Fruit fly (Drosophila melanogaster) whole organism, embryonic: ENCODE measurements around the gene CG10660.

Experiments
- Antp ChIP-seq: fragments of 200-800 bp; sonication (Bioruptor generic); optimal IDR thresholded peaks from 3 replicates; lab custom pipeline; 2016; ENCODE audit warnings: missing biosample characterization, missing genetic modification characterization
- C15 ChIP-seq: fragments of 200-800 bp; sonication (Bioruptor generic); IDR thresholded peaks from 3 replicates; pipeline ENCODE4 v1.3.6; 2022; ENCODE audit warnings: missing biosample characterization, missing genetic modification characterization
- CG10147 ChIP-seq: fragments of 200-800 bp; sonication (Bioruptor generic); optimal IDR thresholded peaks from 2 replicates; lab custom pipeline; 2019; ENCODE audit warnings: missing biosample characterization, mild to moderate bottlenecking, missing genetic modification characterization, moderate library complexity
- CG10565 ChIP-seq: fragments of 200-800 bp; sonication (Bioruptor generic); optimal IDR thresholded peaks from 3 replicates; lab custom pipeline; 2016; ENCODE audit warnings: missing biosample characterization, mild to moderate bottlenecking, missing genetic modification characterization
- CG14441 ChIP-seq: fragments of 200-800 bp; sonication (Bioruptor generic); IDR thresholded peaks from 2 replicates; pipeline ENCODE4 v1.3.6; 2022; ENCODE audit warnings: missing biosample characterization, missing genetic modification characterization
- CG14860 ChIP-seq: fragments of 200-800 bp; sonication (Bioruptor generic); IDR thresholded peaks from 3 replicates; pipeline ENCODE4 v1.3.6; 2022; ENCODE audit warnings: missing biosample characterization, missing genetic modification characterization; ENCODE audit not compliant: partially characterized antibody
- CG14965 ChIP-seq: fragments of 200-800 bp; sonication (Bioruptor generic); optimal IDR thresholded peaks from 2 replicates; lab custom pipeline; 2016; ENCODE audit warnings: missing biosample characterization, missing genetic modification characterization, borderline replicate concordance
- CG15479 ChIP-seq: fragments of 200-800 bp; sonication (Bioruptor generic); optimal IDR thresholded peaks from 3 replicates; lab custom pipeline; 2019; ENCODE audit warnings: missing biosample characterization, mild to moderate bottlenecking, missing genetic modification characterization, moderate library complexity
- CG18011 ChIP-seq: fragments of 200-800 bp; sonication (Bioruptor generic); optimal IDR thresholded peaks from 2 replicates; lab custom pipeline; 2017; ENCODE audit warnings: missing biosample characterization, missing genetic modification characterization, mild to moderate bottlenecking, moderate library complexity, missing genotype
- CG3163 ChIP-seq: fragments of 200-800 bp; sonication (Bioruptor generic); optimal IDR thresholded peaks from 3 replicates; lab custom pipeline; 2016; ENCODE audit warnings: missing biosample characterization, missing genetic modification characterization
- CG32772 ChIP-seq: fragments of 200-800 bp; sonication (Bioruptor generic); IDR thresholded peaks from 2 replicates; pipeline ENCODE4 v1.3.6; 2022; ENCODE audit warnings: missing biosample characterization, missing genetic modification characterization
- CG3726 ChIP-seq: fragments of 200-800 bp; sonication (Bioruptor generic); IDR thresholded peaks from 3 replicates; pipeline ENCODE4, ENCODE4 v1.3.6; 2022; ENCODE audit warnings: missing biosample characterization, missing genetic modification characterization
- CG6175 ChIP-seq: fragments of 200-800 bp; sonication (Bioruptor generic); IDR thresholded peaks from 3 replicates; pipeline ENCODE4 v1.3.6; 2022; ENCODE audit warnings: missing biosample characterization, missing genetic modification characterization
- CG6683 ChIP-seq: fragments of 200-800 bp; sonication (Bioruptor generic); optimal IDR thresholded peaks from 2 replicates; lab custom pipeline; 2017; ENCODE audit warnings: missing biosample characterization, mild to moderate bottlenecking, missing genetic modification characterization, missing genetic modification reagents
- CG7963 ChIP-seq: fragments of 200-800 bp; sonication (Bioruptor generic); IDR thresholded peaks from 3 replicates; pipeline ENCODE4 v1.3.6; 2022; ENCODE audit warnings: missing biosample characterization, missing genetic modification characterization; ENCODE audit not compliant: partially characterized antibody
- CG8290 ChIP-seq, 3 experiments: fragments of 200-800 bp; sonication (Bioruptor generic); optimal IDR thresholded peaks; 2 replicates each; lab custom pipeline; 2016 to 2019; ENCODE audit warnings: missing biosample characterization in 3 of 3, missing genetic modification characterization in 3 of 3, mild to moderate bottlenecking in 2 of 3, moderate library complexity in 1 of 3
- D ChIP-seq, 2 experiments: fragments of 200-800 bp in 1 of 2; fragments of >200 bp in 1 of 2; sonication (Bioruptor generic) in 1 of 2; optimal IDR thresholded peaks; 2 replicates in 1 of 2; 3 replicates in 1 of 2; lab custom pipeline; 2017; ENCODE audit warnings: mild to moderate bottlenecking in 1 of 2, missing biosample characterization in 1 of 2, missing genetic modification characterization in 1 of 2, missing genetic modification reagents in 1 of 2
- Eip74EF ChIP-seq, 2 experiments: fragments of 200-800 bp in 1 of 2; fragments of >200 bp in 1 of 2; sonication (Bioruptor generic) in 1 of 2; optimal IDR thresholded peaks; 2 replicates each; lab custom pipeline; 2017 to 2019; ENCODE audit warnings: missing biosample characterization in 2 of 2, missing genetic modification characterization in 2 of 2, mild to moderate bottlenecking in 1 of 2, moderate library complexity in 1 of 2
- H2.0 ChIP-seq: fragments of 200-800 bp; sonication (Bioruptor generic); IDR thresholded peaks from 2 replicates; pipeline ENCODE4 v1.3.6; 2022; ENCODE audit warnings: missing biosample characterization, missing genetic modification characterization
- HLH4C ChIP-seq: fragments of 200-800 bp; sonication (Bioruptor generic); IDR thresholded peaks from 3 replicates; pipeline ENCODE4 v1.3.6; 2022; ENCODE audit warnings: missing biosample characterization, missing genetic modification characterization; ENCODE audit not compliant: partially characterized antibody
- HLHmδ ChIP-seq: fragments of 200-800 bp; sonication (Bioruptor generic); optimal IDR thresholded peaks from 2 replicates; lab custom pipeline; 2018; ENCODE audit warnings: missing biosample characterization, mild to moderate bottlenecking, missing genetic modification characterization, moderate library complexity
- Med ChIP-seq: fragments of 200-800 bp; sonication (Bioruptor generic); peaks from one replicate; lab custom pipeline; 2016; ENCODE audit warnings: missing biosample characterization, missing genetic modification characterization, mild to moderate bottlenecking, inconsistent platforms, moderate library complexity
- Sox100B ChIP-seq: fragments of 200-800 bp; sonication (Bioruptor generic); optimal IDR thresholded peaks from 3 replicates; lab custom pipeline; 2018; ENCODE audit warnings: missing biosample characterization, mild to moderate bottlenecking, missing genetic modification characterization
- Sry-β ChIP-seq: fragments of 200-800 bp; sonication (Bioruptor generic); optimal IDR thresholded peaks from 2 replicates; lab custom pipeline; 2018; ENCODE audit warnings: missing biosample characterization, mild to moderate bottlenecking, missing genetic modification characterization, moderate library complexity
- Stat92E ChIP-seq, 3 experiments: fragments of >200 bp in 2 of 3; fragments of 200-800 bp in 1 of 3; sonication (Bioruptor generic) in 1 of 3; optimal IDR thresholded peaks; 2 replicates each; lab custom pipeline; 2017 to 2019; ENCODE audit warnings: missing biosample characterization in 3 of 3, missing genetic modification characterization in 3 of 3, mild to moderate bottlenecking in 1 of 3, moderate library complexity in 1 of 3
- Trl ChIP-seq, 3 experiments: fragments of >200 bp in 2 of 3; fragments of 200-800 bp in 1 of 3; sonication (Bioruptor generic) in 1 of 3; optimal IDR thresholded peaks; 2 replicates in 1 of 3; 3 replicates in 2 of 3; lab custom pipeline; 2016 to 2017; ENCODE audit warnings: missing biosample characterization in 1 of 3, missing genetic modification characterization in 1 of 3
- ac ChIP-seq: fragments of 200-800 bp; sonication (Bioruptor generic); optimal IDR thresholded peaks from 3 replicates; lab custom pipeline; 2017; ENCODE audit warnings: missing biosample characterization, mild to moderate bottlenecking, missing genetic modification characterization
- crc ChIP-seq: fragments of 200-800 bp; sonication (Bioruptor generic); optimal IDR thresholded peaks from 2 replicates; lab custom pipeline; 2016; ENCODE audit warnings: missing biosample characterization, missing genetic modification characterization
- dan ChIP-seq: fragments of 200-800 bp; sonication (Bioruptor generic); IDR thresholded peaks from 2 replicates; pipeline ENCODE4 v1.3.6; 2022; ENCODE audit warnings: missing biosample characterization, missing genetic modification characterization
- emc ChIP-seq: fragments of 200-800 bp; sonication (Bioruptor generic); optimal IDR thresholded peaks from 2 replicates; lab custom pipeline; 2016; ENCODE audit warnings: missing biosample characterization, missing genetic modification characterization
- exex ChIP-seq: fragments of 200-800 bp; sonication (Bioruptor generic); optimal IDR thresholded peaks from 4 replicates; lab custom pipeline; 2018; ENCODE audit warnings: missing biosample characterization, mild to moderate bottlenecking, missing genetic modification characterization, moderate library complexity
- gem ChIP-seq: fragments of 200-800 bp; sonication (Bioruptor generic); optimal IDR thresholded peaks from 2 replicates; lab custom pipeline; 2019; ENCODE audit warnings: missing biosample characterization, mild to moderate bottlenecking, missing genetic modification characterization, moderate library complexity
- hkb ChIP-seq, 2 experiments: fragments of 200-800 bp in 1 of 2; fragments of >200 bp in 1 of 2; sonication (Bioruptor generic) in 1 of 2; IDR thresholded peaks in 1 of 2; optimal IDR thresholded peaks in 1 of 2; 2 replicates each; pipeline versions ENCODE4 v1.3.6 to Lab custom; 2017 to 2022; ENCODE audit warnings: missing biosample characterization in 1 of 2, missing genetic modification characterization in 1 of 2
- lilli ChIP-seq: fragments of 200-800 bp; sonication (Bioruptor generic); optimal IDR thresholded peaks from 3 replicates; lab custom pipeline; 2016; ENCODE audit warnings: missing biosample characterization, missing genetic modification characterization
- lmd ChIP-seq: fragments of 200-800 bp; sonication (Bioruptor generic); IDR thresholded peaks from 2 replicates; pipeline ENCODE4 v1.3.6; 2022; ENCODE audit warnings: missing biosample characterization, missing genetic modification characterization
- mirr ChIP-seq: fragments of 200-800 bp; sonication (Bioruptor generic); optimal IDR thresholded peaks from 3 replicates; lab custom pipeline; 2018; ENCODE audit warnings: missing biosample characterization, mild to moderate bottlenecking, missing genetic modification characterization
- p53 ChIP-seq: fragments of 200-800 bp; sonication (Bioruptor generic); optimal IDR thresholded peaks from 2 replicates; lab custom pipeline; 2016; ENCODE audit warnings: missing biosample characterization, missing genetic modification characterization
- pum ChIP-seq: fragments of 200-800 bp; sonication (Bioruptor generic); optimal IDR thresholded peaks from 2 replicates; lab custom pipeline; 2016; ENCODE audit warnings: missing biosample characterization, missing genetic modification characterization
- sens-2 ChIP-seq: fragments of 200-800 bp; sonication (Bioruptor generic); IDR thresholded peaks from 2 replicates; pipeline ENCODE4 v1.3.6; 2022; ENCODE audit warnings: missing biosample characterization, missing genetic modification characterization
- sna ChIP-seq: fragments of 200-800 bp; sonication (Bioruptor generic); IDR thresholded peaks from 2 replicates; pipeline ENCODE4 v1.3.6; 2022; ENCODE audit warnings: missing biosample characterization, missing genetic modification characterization; ENCODE audit not compliant: partially characterized antibody
- ssp ChIP-seq: fragments of 200-800 bp; sonication (Bioruptor generic); IDR thresholded peaks from 2 replicates; pipeline ENCODE4 v1.3.6; 2022; ENCODE audit warnings: missing biosample characterization, missing genetic modification characterization
- sug ChIP-seq: fragments of 200-800 bp; optimal IDR thresholded peaks from 2 replicates; lab custom pipeline; 2019; ENCODE audit warnings: missing biosample characterization, mild to moderate bottlenecking, missing genetic modification characterization, moderate library complexity
- tgo ChIP-seq: fragments of 200-800 bp; sonication (Bioruptor generic); IDR thresholded peaks from 3 replicates; pipeline ENCODE4 v1.3.6; 2022; ENCODE audit warnings: missing biosample characterization, missing genetic modification characterization
- tna ChIP-seq: fragments of 200-800 bp; sonication (Bioruptor generic); IDR thresholded peaks from 2 replicates; pipeline ENCODE4 v1.3.6; 2022; ENCODE audit warnings: missing biosample characterization, missing genetic modification characterization; ENCODE audit not compliant: partially characterized antibody
- ttk ChIP-seq: fragments of 200-800 bp; sonication (Bioruptor generic); IDR thresholded peaks from 2 replicates; pipeline ENCODE4 v2.1.2; 2022; ENCODE audit warnings: missing biosample characterization, missing genetic modification characterization
- twi ChIP-seq: fragments of 200-800 bp; optimal IDR thresholded peaks from 2 replicates; lab custom pipeline; 2019; ENCODE audit warnings: missing biosample characterization, mild to moderate bottlenecking, missing genetic modification characterization, moderate library complexity
- wek ChIP-seq: fragments of 200-800 bp; sonication (Bioruptor generic); optimal IDR thresholded peaks from 3 replicates; lab custom pipeline; 2018; ENCODE audit warnings: missing biosample characterization, mild to moderate bottlenecking, missing genetic modification characterization, moderate library complexity
- zen2 ChIP-seq: fragments of 200-800 bp; sonication (Bioruptor generic); IDR thresholded peaks from 3 replicates; pipeline ENCODE4 v1.3.6; 2022; ENCODE audit warnings: missing biosample characterization, missing genetic modification characterization; ENCODE audit not compliant: partially characterized antibody

The CG10660 gene

DNA sequence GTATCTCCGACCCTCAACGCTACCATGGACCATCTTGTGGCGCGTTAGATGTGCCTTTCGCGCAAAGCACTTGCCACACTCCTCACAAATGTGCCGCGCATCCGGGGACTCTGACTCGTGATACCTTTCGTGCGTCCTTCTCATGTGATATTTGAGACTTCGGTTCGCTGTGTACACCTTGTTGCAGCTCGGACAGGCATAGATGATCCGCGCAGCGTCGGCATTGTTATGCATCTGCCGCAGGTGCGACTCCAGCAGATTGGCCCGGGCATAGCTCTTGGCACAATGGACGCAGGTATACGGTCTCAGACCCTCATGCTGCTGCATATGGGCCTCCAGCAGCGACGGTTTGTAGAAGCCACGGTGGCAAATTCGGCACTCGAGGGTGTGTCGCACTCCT lies 15.5 kb upstream of the CG10660 start (continued):
- TF ChIP-seq Antp (no peak), hkb (optimal IDR thresholded peaks at IDR 0.05; lab: Kevin White, UChicago) (no peak), hkb (GFP tag; IDR thresholded peaks at IDR 0.05; lab: Robert Waterston, UW) (no peak), sna (GFP tag; lab: Robert Waterston, UW) (no peak), wek (GFP tag; lab: Kevin White, UChicago) (no peak), H2.0 (no peak), gem (tag; lab: Kevin White, UChicago) (no peak), crc (GFP tag; lab: Kevin White, UChicago) (no peak), pum (GFP tag; lab: Kevin White, UChicago) (no peak), Sox100B (GFP tag; lab: Kevin White, UChicago) (no peak), mirr (GFP tag; lab: Kevin White, UChicago) (no peak), sens-2 (GFP tag; lab: Robert Waterston, UW) (no peak), Sry-β (GFP tag; lab: Kevin White, UChicago) (no peak), exex (no peak), lilli (GFP tag; lab: Kevin White, UChicago) (no peak), CG6175 (GFP tag; lab: Robert Waterston, UW) (no peak), Med (GFP tag; lab: Kevin White, UChicago) (peak; percentile 39), CG18011 (no peak), ttk (GFP tag; lab: Robert Waterston, UW) (no peak), CG8290 (GFP tag; optimal IDR thresholded peaks at IDR 0.05; lab: Kevin White, UChicago) (no peak), CG8290 (tag; optimal IDR thresholded peaks at IDR 0.05; lab: Kevin White, UChicago) (no peak), Stat92E (GFP tag; optimal IDR thresholded peaks at IDR 0.05; lab: Kevin White, UChicago) (no peak), CG14441 (no peak), CG7963 (no peak), D (optimal IDR thresholded peaks at IDR 0.05; lab: Kevin White, UChicago) (peak; percentile 60), D (GFP tag; optimal IDR thresholded peaks at IDR 0.05; lab: Kevin White, UChicago) (no peak), Eip74EF (GFP tag; optimal IDR thresholded peaks at IDR 0.05; lab: Kevin White, UChicago) (no peak), sug (tag; lab: Kevin White, UChicago) (no peak), dan (GFP tag; lab: Robert Waterston, UW) (no peak), CG10147 (no peak), lmd (GFP tag; lab: Robert Waterston, UW) (0 out of 2 replicates have a peak, but pooled peaks have one; percentile 14), CG10565 (GFP tag; lab: Kevin White, UChicago) (no peak), CG15479 (GFP tag; lab: Kevin White, UChicago) (peak; percentile 35), Trl (optimal IDR thresholded peaks at IDR 0.05; lab: Kevin White, UChicago) (no peak), Trl (GFP tag; optimal IDR thresholded peaks at IDR 0.05; lab: Kevin White, UChicago) (no peak), twi (tag; lab: Kevin White, UChicago) (peak; percentile 68), tna (GFP tag; lab: Robert Waterston, UW) (no peak), C15 (no peak), CG32772 (GFP tag; lab: Robert Waterston, UW) (no peak), tgo (GFP tag; lab: Robert Waterston, UW) (no peak), ssp (no peak), zen2 (no peak), CG3163 (no peak), CG3726 (GFP tag; lab: Robert Waterston, UW) (0 out of 3 replicates have a peak, but pooled peaks have one; percentile 20), p53 (no peak), HLHmδ (GFP tag; lab: Kevin White, UChicago) (no peak), emc (no peak), ac (GFP tag; lab: Kevin White, UChicago) (peak; percentile 82), HLH4C (GFP tag; lab: Robert Waterston, UW) (0 out of 3 replicates have a peak, but pooled peaks have one; percentile 23), CG14965 (GFP tag; lab: Kevin White, UChicago) (no peak), CG14860 (GFP tag; lab: Robert Waterston, UW) (no peak), CG6683 (GFP tag; lab: Kevin White, UChicago) (no peak)
